Fruit fly (Drosophila melanogaster) whole organism, wandering third instar larva: ENCODE results near the gene uif.

Experiments
- Abd-B ChIP-seq: fragments of >200 bp; optimal IDR thresholded peaks from 2 replicates; lab custom pipeline; 2017; ENCODE audit warnings: missing biosample characterization, missing genetic modification characterization
- CG32264 ChIP-seq: fragments of 200-800 bp; sonication (Bioruptor generic); optimal IDR thresholded peaks from 2 replicates; lab custom pipeline; 2016; ENCODE audit warnings: missing biosample characterization, missing genetic modification characterization
- Hnf4 ChIP-seq: fragments of 200-800 bp; sonication (Bioruptor generic); optimal IDR thresholded peaks from 2 replicates; lab custom pipeline; 2016; ENCODE audit warnings: missing biosample characterization, mild to moderate bottlenecking, missing genetic modification characterization
- Jra ChIP-seq: sonication (Bioruptor generic); optimal IDR thresholded peaks from 2 replicates; lab custom pipeline; 2016; ENCODE audit warnings: missing biosample characterization, missing genetic modification characterization
- OdsH ChIP-seq: fragments of 200-800 bp; sonication (Bioruptor generic); optimal IDR thresholded peaks from 2 replicates; lab custom pipeline; 2016; ENCODE audit warnings: missing biosample characterization, mild to moderate bottlenecking, missing genetic modification characterization
- Vsx2 ChIP-seq: fragments of 200-300, 225-300 bp; sonication (Bioruptor generic); optimal IDR thresholded peaks from 2 replicates; lab custom pipeline; 2018; ENCODE audit warnings: missing biosample characterization, missing genetic modification characterization; ENCODE audit not compliant: partially characterized antibody
- jim ChIP-seq: fragments of 175-275, 200-325 bp; sonication (Bioruptor generic); optimal IDR thresholded peaks from 2 replicates; lab custom pipeline; 2016; ENCODE audit warnings: missing biosample characterization, mild to moderate bottlenecking, missing genetic modification characterization
- lola ChIP-seq: fragments of >200 bp; optimal IDR thresholded peaks from 2 replicates; lab custom pipeline; 2017; ENCODE audit warnings: missing biosample characterization, missing genetic modification characterization
- pan ChIP-seq: fragments of >200 bp; optimal IDR thresholded peaks from 2 replicates; lab custom pipeline; 2017
- sage ChIP-seq: fragments of 200-800 bp; sonication (Bioruptor generic); optimal IDR thresholded peaks from 2 replicates; lab custom pipeline; 2016; ENCODE audit warnings: missing biosample characterization, mild to moderate bottlenecking, missing genetic modification characterization
- usp ChIP-seq: fragments of >200 bp; optimal IDR thresholded peaks from 2 replicates; lab custom pipeline; 2017; ENCODE audit warnings: missing biosample characterization, missing genetic modification characterization

- TF ChIP-seq jim (GFP tag; lab: Kevin White, UChicago) (no peak), pan (no peak), usp (GFP tag; lab: Kevin White, UChicago) (no peak), Abd-B (GFP tag; lab: Kevin White, UChicago) (no peak), Vsx2 (GFP tag; lab: Kevin White, UChicago) (no peak), lola (no peak), OdsH (GFP tag; lab: Kevin White, UChicago) (no peak), Hnf4 (GFP tag; lab: Kevin White, UChicago) (no peak), Jra (GFP tag; lab: Kevin White, UChicago) (no peak), sage (GFP tag; lab: Kevin White, UChicago) (no peak), CG32264 (GFP tag; lab: Kevin White, UChicago) (no peak)
These were observed 5.9 kb downstream of the uif start for dm6 chr2L:7004304-7004703.
